Worm (Caenorhabditis elegans) whole organism, late embryonic: ENCODE results near the gene srx-48.
"Not testable (repeated sequence)": the region's sequence is repeated elsewhere in the genome, so short reads cannot be mapped to it uniquely, and the experiment has no call there.

Experiments
- C08G9.2 ChIP-seq: sonication (generic microtip); optimal IDR thresholded peaks from 2 replicates; lab custom pipeline; 2016; ENCODE audit warnings: mild to moderate bottlenecking, missing genetic modification characterization, moderate library complexity, missing compliant biosample characterization
- C38D4.7 ChIP-seq: fragments of 200-800 bp; sonication (Bioruptor generic); optimal IDR thresholded peaks from 2 replicates; lab custom pipeline; 2018; ENCODE audit warnings: mild to moderate bottlenecking, missing genetic modification characterization, moderate library complexity, missing compliant biosample characterization
- F13H6.1 ChIP-seq: sonication (generic microtip); optimal IDR thresholded peaks from 2 replicates; lab custom pipeline; 2016; ENCODE audit warnings: missing genetic modification characterization, missing compliant biosample characterization
- K02D7.2 ChIP-seq: sonication (generic microtip); optimal IDR thresholded peaks from 2 replicates; lab custom pipeline; 2017; ENCODE audit warnings: mild to moderate bottlenecking, missing genetic modification characterization, missing compliant biosample characterization
- T23F11.4 ChIP-seq: fragments of 200-800 bp; sonication (Bioruptor generic); optimal IDR thresholded peaks from 2 replicates; lab custom pipeline; 2018; ENCODE audit warnings: mild to moderate bottlenecking, missing genetic modification characterization, missing compliant biosample characterization
- ama-1 ChIP-seq: fragments of 150-350 bp; optimal IDR thresholded peaks from 2 replicates; lab custom pipeline; 2014
- ceh-22 ChIP-seq: sonication (generic microtip); optimal IDR thresholded peaks from 2 replicates; lab custom pipeline; 2017; ENCODE audit warnings: missing biosample characterization, missing genetic modification characterization
- ceh-24 ChIP-seq: sonication (generic microtip); optimal IDR thresholded peaks from 2 replicates; lab custom pipeline; 2016; ENCODE audit warnings: mild to moderate bottlenecking, missing genetic modification characterization, missing compliant biosample characterization
- ceh-31 ChIP-seq: sonication (generic microtip); optimal IDR thresholded peaks from 2 replicates; lab custom pipeline; 2016; ENCODE audit warnings: missing genetic modification characterization, missing compliant biosample characterization
- ceh-34 ChIP-seq: sonication (generic microtip); optimal IDR thresholded peaks from 2 replicates; lab custom pipeline; 2016; ENCODE audit warnings: mild to moderate bottlenecking, missing genetic modification characterization, missing compliant biosample characterization
- ceh-45 ChIP-seq: fragments of 200-800 bp; sonication (Bioruptor generic); IDR thresholded peaks from 2 replicates; pipeline ENCODE4 v1.3.6; 2022; ENCODE audit warnings: missing genetic modification reagents, missing genetic modification characterization, missing compliant biosample characterization
- ceh-9 ChIP-seq: sonication (generic microtip); optimal IDR thresholded peaks from 2 replicates; lab custom pipeline; 2016; ENCODE audit warnings: mild to moderate bottlenecking, missing genetic modification characterization, inconsistent platforms, missing compliant biosample characterization
- dmd-4 ChIP-seq: sonication (generic microtip); optimal IDR thresholded peaks from 2 replicates; lab custom pipeline; 2016; ENCODE audit warnings: borderline replicate concordance, missing genetic modification characterization, missing compliant biosample characterization
- elt-2 ChIP-seq: sonication (generic microtip); optimal IDR thresholded peaks from 2 replicates; lab custom pipeline; 2016; ENCODE audit warnings: missing genetic modification reagents, missing genetic modification characterization, missing compliant biosample characterization
- eyg-1 ChIP-seq: sonication (generic microtip); optimal IDR thresholded peaks from 2 replicates; lab custom pipeline; 2016; ENCODE audit warnings: missing genotype, missing genetic modification characterization, missing compliant biosample characterization
- fkh-10 ChIP-seq: fragments of 150-350 bp; optimal IDR thresholded peaks from 2 replicates; lab custom pipeline; 2014; ENCODE audit warnings: missing biosample characterization, missing genetic modification reagents, missing genetic modification characterization
- fkh-6 ChIP-seq: sonication (generic microtip); optimal IDR thresholded peaks from 2 replicates; lab custom pipeline; 2016; ENCODE audit warnings: missing genetic modification characterization, missing compliant biosample characterization
- gmeb-2 ChIP-seq: sonication (generic microtip); optimal IDR thresholded peaks from 2 replicates; lab custom pipeline; 2016; ENCODE audit warnings: missing genetic modification characterization, inconsistent platforms, missing compliant biosample characterization
- hlh-6 ChIP-seq: sonication (generic microtip); optimal IDR thresholded peaks from 2 replicates; lab custom pipeline; 2016; ENCODE audit warnings: missing genotype, missing genetic modification characterization, missing compliant biosample characterization
- hlh-8 ChIP-seq: sonication (generic microtip); optimal IDR thresholded peaks from 2 replicates; lab custom pipeline; 2016; ENCODE audit warnings: missing genotype, missing genetic modification characterization, missing compliant biosample characterization
- lim-6 ChIP-seq: sonication (generic microtip); optimal IDR thresholded peaks from 2 replicates; lab custom pipeline; 2016; ENCODE audit warnings: missing genetic modification characterization, missing compliant biosample characterization
- mec-3 ChIP-seq: sonication (generic microtip); optimal IDR thresholded peaks from 2 replicates; lab custom pipeline; 2016; ENCODE audit warnings: borderline replicate concordance, missing genetic modification characterization, missing compliant biosample characterization
- npax-4 ChIP-seq: sonication (generic microtip); optimal IDR thresholded peaks from 2 replicates; lab custom pipeline; 2016; ENCODE audit warnings: missing genetic modification characterization, missing compliant biosample characterization
- odd-2 ChIP-seq: sonication (generic microtip); optimal IDR thresholded peaks from 2 replicates; lab custom pipeline; 2017; ENCODE audit warnings: antibody characterized with exemption, mild to moderate bottlenecking, missing genetic modification characterization, missing compliant biosample characterization
- pag-3 ChIP-seq: sonication (generic microtip); optimal IDR thresholded peaks from 2 replicates; lab custom pipeline; 2016; ENCODE audit warnings: missing compliant biosample characterization, missing genetic modification characterization, borderline replicate concordance
- pax-1 ChIP-seq: fragments of 150-350 bp; optimal IDR thresholded peaks from 2 replicates; lab custom pipeline; 2014; ENCODE audit warnings: missing biosample characterization, missing genetic modification characterization
- pqm-1 ChIP-seq: sonication (generic microtip); optimal IDR thresholded peaks from 2 replicates; lab custom pipeline; 2016; ENCODE audit warnings: missing genetic modification characterization, missing compliant biosample characterization
- pros-1 ChIP-seq: fragments of 150-350 bp; optimal IDR thresholded peaks from 2 replicates; lab custom pipeline; 2014; ENCODE audit warnings: missing biosample characterization, missing genetic modification reagents, missing genetic modification characterization
- ref-2 ChIP-seq: sonication (generic microtip); optimal IDR thresholded peaks from 2 replicates; lab custom pipeline; 2016; ENCODE audit warnings: missing genetic modification characterization, missing compliant biosample characterization
- sox-4 ChIP-seq: sonication (generic microtip); optimal IDR thresholded peaks from 2 replicates; lab custom pipeline; 2017; ENCODE audit warnings: mild to moderate bottlenecking, missing genetic modification characterization, inconsistent platforms, missing compliant biosample characterization
- tbx-7 ChIP-seq: sonication (generic microtip); optimal IDR thresholded peaks from 2 replicates; lab custom pipeline; 2016; ENCODE audit warnings: missing genotype, missing genetic modification characterization, missing compliant biosample characterization
- ttx-3 ChIP-seq: sonication (generic microtip); optimal IDR thresholded peaks from 2 replicates; lab custom pipeline; 2016; ENCODE audit warnings: missing genetic modification reagents, missing genetic modification characterization, missing compliant biosample characterization
- unc-42 ChIP-seq: sonication (generic microtip); optimal IDR thresholded peaks from 2 replicates; lab custom pipeline; 2016; ENCODE audit warnings: missing genotype, missing genetic modification characterization, missing compliant biosample characterization
- unc-86 ChIP-seq: sonication (generic microtip); optimal IDR thresholded peaks from 2 replicates; lab custom pipeline; 2016; ENCODE audit warnings: missing genetic modification characterization, missing compliant biosample characterization
- ztf-16 ChIP-seq: sonication (generic microtip); optimal IDR thresholded peaks from 2 replicates; lab custom pipeline; 2017; ENCODE audit warnings: missing genetic modification characterization, missing compliant biosample characterization

Gene srx-48

DNA sequence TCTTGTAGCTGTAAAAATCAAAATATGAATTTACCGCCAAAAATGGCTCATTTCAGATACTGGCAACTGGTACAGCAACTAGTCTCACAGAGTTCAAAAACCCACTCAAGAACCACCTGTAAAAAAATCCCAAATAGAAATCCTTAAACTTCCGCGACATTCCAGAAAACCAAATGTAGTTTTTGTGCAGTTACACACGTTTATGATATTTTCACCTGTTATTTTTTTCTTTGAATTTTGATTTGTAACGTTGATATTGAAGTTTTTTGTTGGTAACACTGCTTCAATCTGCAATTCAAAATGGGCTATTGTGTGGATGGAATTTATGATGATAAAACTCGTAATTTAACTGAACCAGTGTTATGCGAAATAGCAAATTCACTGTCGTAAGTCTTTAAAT is 29.3 kb upstream of the srx-48 start, which contains the start of gene srw-113:
TSS of gene srw-113 (plus strand) at position 301 of the 400 bp plus-strand sequence.
- TF ChIP-seq ceh-31 (no peak), ceh-45 (GFP tag; lab: Robert Waterston, UW) (no peak), tbx-7 (tag; lab: Kevin White, UChicago) (no peak), lim-6 (no peak), fkh-6 (tag; lab: Kevin White, UChicago) (no peak), C38D4.7 (no peak)

DNA sequence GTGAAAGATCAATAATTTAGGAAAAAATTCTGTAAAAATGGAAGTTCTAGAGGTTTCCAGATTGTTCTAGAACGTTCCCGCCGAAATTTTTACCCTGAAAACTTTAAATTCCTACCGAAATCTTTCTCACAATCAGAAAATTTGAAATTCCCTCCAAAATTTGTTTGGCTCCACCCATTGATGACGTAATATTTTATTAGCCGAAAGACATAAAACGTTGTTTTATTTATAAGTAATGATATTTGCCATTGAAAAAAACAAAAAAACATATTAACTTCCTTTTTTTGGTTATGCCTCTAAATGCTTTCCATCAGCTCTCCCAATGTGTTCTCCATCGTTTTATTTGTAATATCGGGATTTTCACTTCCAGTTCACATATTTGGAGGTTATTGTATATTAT is 26.8 kb upstream of the srx-48 start, which contains the start of gene srh-295:
TSS of gene srh-295 (plus strand) at position 301 of the 400 bp plus-strand sequence.
- TF ChIP-seq lim-6 (no peak), ceh-24 (tag; lab: Kevin White, UChicago) (no peak), ceh-45 (GFP tag; lab: Robert Waterston, UW) (no peak), hlh-6 (tag; lab: Kevin White, UChicago) (no peak), ref-2 (tag; lab: Kevin White, UChicago) (no peak), gmeb-2 (tag; lab: Kevin White, UChicago) (no peak), eyg-1 (no peak), pax-1 (tag; lab: Kevin White, UChicago) (no peak), tbx-7 (tag; lab: Kevin White, UChicago) (no peak), C38D4.7 (no peak), ceh-22 (no peak), ztf-16 (no peak), ttx-3 (tag; lab: Kevin White, UChicago) (no peak), npax-4 (tag; lab: Kevin White, UChicago) (no peak), ceh-34 (no peak), ceh-9 (tag; lab: Kevin White, UChicago) (no peak), ama-1 (no peak), F13H6.1 (tag; lab: Kevin White, UChicago) (no peak), pros-1 (tag; lab: Kevin White, UChicago) (no peak), unc-42 (tag; lab: Kevin White, UChicago) (no peak)
- TF ChIP-seq, all 69 proteins: peak for 0

DNA sequence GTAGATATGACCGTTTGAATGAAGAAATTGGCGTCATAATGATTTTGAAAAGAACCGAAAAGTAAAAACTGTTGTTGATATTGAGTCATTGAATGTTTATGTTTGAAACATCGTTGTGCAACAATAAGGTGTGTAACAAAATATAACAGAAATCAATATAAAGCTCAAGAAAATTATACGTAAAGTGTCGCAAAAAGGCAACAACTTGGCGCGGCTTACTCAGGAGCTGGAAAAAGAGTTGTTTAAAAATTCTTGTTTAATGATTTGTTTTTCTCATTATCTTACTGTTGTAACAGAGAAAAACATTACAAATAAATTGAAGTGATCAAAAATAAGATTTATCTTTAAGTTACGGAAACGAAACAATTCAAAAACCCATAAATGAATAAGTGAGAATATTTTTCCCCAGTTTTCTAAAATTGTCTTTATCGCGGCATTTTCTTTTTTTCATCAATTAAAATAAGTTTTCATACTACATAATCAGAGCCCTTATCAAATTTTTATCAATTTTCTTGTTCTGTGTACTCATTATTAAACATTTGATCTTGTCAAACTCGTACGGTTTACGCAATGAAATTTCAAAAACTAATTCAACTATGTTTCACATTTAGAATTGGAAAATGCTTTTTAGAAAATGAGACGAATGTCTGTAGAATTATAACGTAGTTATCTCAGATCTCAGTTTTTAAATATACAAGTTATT is 24.4 kb upstream of the srx-48 start, which contains the start of gene ZK1037.6:
TSS of gene ZK1037.6 (minus strand) at position 51 of the 703 bp plus-strand sequence.
- TF ChIP-seq ceh-22 (no peak), mec-3 (no peak)

DNA sequence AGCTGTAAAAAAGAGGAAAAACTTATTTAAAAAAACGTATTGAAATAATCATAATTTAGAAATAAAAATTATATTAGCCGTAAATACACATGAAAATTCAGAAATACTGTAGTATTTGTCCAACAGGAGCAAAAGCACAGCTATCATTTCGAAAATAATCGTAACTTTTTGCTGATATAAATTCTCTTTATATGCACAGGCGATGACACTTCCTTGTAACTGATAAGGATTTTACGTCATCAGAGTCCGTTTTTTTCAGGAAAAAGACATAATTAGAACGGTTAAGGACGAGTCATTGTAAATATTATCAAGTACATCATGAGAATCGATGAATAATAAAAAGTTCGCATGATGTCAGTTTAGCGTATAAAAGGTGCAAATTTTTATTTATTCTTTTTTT is 19.9 kb upstream of the srx-48 start:
- no peak for TF ChIP-seq F13H6.1 (tag; lab: Kevin White, UChicago)
- TF ChIP-seq C08G9.2 (tag; lab: Kevin White, UChicago), result no peak
- TF ChIP-seq ref-2 (tag; lab: Kevin White, UChicago), result no peak
- TF ChIP-seq elt-2 (tag; lab: Kevin White, UChicago), result peak; percentile 85
- TF ChIP-seq ceh-34, result no peak

DNA sequence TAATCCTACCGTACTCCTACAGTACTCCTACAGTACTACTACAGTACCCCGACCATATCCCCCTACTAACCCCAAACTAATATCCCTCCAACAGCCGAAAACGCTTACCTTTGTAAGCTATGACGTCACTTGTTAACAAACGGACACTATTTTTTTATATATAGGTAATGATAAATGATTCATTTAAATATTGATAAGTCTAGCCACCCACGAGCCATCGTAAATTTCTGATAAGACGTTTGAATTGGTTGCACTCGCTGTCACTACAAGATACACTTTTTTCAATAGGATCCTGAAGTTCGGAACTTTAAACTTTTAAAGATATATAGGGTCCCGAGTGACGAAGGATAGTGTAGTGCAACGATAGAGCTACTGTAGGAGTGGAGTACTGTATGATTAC is 19.1 kb upstream of the srx-48 start, which contains the start of gene nhr-247:
TSS of gene nhr-247 (plus strand) at position 330 of the 400 bp plus-strand sequence.
- TF ChIP-seq ceh-34; unc-42 (tag; lab: Kevin White, UChicago); pag-3 (tag; lab: Kevin White, UChicago): not testable (repeated sequence)
- TF ChIP-seq, all 69 proteins: peak for 0; not testable (repeated sequence) for 69

DNA sequence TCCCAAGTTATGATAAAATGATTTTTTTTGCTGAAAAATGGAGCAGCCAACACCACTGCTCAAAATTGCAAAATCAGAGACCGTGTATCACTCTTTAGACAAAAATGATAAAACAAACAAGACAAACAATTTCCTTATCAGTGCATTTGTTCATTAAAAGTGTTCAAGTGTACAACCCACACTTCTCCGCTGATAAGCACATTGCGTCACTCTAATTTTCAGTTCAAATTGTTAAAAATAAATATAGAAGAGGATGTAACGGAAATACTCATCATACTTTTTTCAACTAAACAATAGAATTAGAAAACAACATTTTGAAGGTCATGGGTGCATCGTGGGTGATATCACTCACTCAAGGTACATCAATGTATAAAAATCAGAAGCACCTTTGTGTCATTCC is 15.1 kb upstream of the srx-48 start, which contains the start of gene nhr-291:
TSS of gene nhr-291 (plus strand) at position 324 of the 400 bp plus-strand sequence.
- TF ChIP-seq sox-4 (tag; lab: Kevin White, UChicago) (no peak), ceh-22 (no peak), pax-1 (tag; lab: Kevin White, UChicago) (no peak), T23F11.4 (GFP tag; lab: Kevin White, UChicago) (no peak), unc-86 (no peak), elt-2 (tag; lab: Kevin White, UChicago) (peak; percentile 99), pqm-1 (tag; lab: Kevin White, UChicago) (peak; percentile 40), fkh-10 (no peak), odd-2 (tag; lab: Kevin White, UChicago) (no peak), hlh-8 (tag; lab: Kevin White, UChicago) (no peak), ceh-34 (no peak), dmd-4 (tag; lab: Kevin White, UChicago) (no peak), K02D7.2 (no peak)
